Fruit fly (Drosophila melanogaster) whole organism, wandering third instar larva: ENCODE results near the gene msi.

Experiments used
- Abd-B ChIP-seq: fragments of >200 bp; optimal IDR thresholded peaks from 2 replicates; lab custom pipeline; 2017; ENCODE audit warnings: missing biosample characterization, missing genetic modification characterization
- CG32264 ChIP-seq: fragments of 200-800 bp; sonication (Bioruptor generic); optimal IDR thresholded peaks from 2 replicates; lab custom pipeline; 2016; ENCODE audit warnings: missing biosample characterization, missing genetic modification characterization
- CG9705 ChIP-seq: fragments of 200-800 bp; sonication (Bioruptor generic); optimal IDR thresholded peaks from 2 replicates; lab custom pipeline; 2018; ENCODE audit warnings: missing biosample characterization, mild to moderate bottlenecking, missing genetic modification characterization
- CrebA ChIP-seq: fragments of 200-800 bp; sonication (Bioruptor generic); optimal IDR thresholded peaks from 2 replicates; lab custom pipeline; 2016; ENCODE audit warnings: missing biosample characterization, mild to moderate bottlenecking, missing genetic modification characterization, borderline replicate concordance
- Dfd ChIP-seq: fragments of >200 bp; optimal IDR thresholded peaks from 2 replicates; lab custom pipeline; 2017; ENCODE audit warnings: missing biosample characterization, missing genetic modification characterization
- Dif ChIP-seq: fragments of 200-275, 200-300 bp; sonication (Bioruptor generic); optimal IDR thresholded peaks from 2 replicates; lab custom pipeline; 2018; ENCODE audit warnings: missing biosample characterization, missing genetic modification characterization; ENCODE audit not compliant: partially characterized antibody
- GATAd ChIP-seq: sonication (Bioruptor generic); optimal IDR thresholded peaks from 2 replicates; lab custom pipeline; 2016; ENCODE audit warnings: missing biosample characterization, missing genetic modification characterization
- HLH106 ChIP-seq: fragments of 200-800 bp; optimal IDR thresholded peaks from 3 replicates; lab custom pipeline; 2019; ENCODE audit warnings: missing biosample characterization, mild to moderate bottlenecking, missing genetic modification characterization, moderate library complexity
- Hnf4 ChIP-seq: fragments of 200-800 bp; sonication (Bioruptor generic); optimal IDR thresholded peaks from 2 replicates; lab custom pipeline; 2016; ENCODE audit warnings: missing biosample characterization, mild to moderate bottlenecking, missing genetic modification characterization
- Hr78 ChIP-seq: fragments of >200 bp; optimal IDR thresholded peaks from 2 replicates; lab custom pipeline; 2017; ENCODE audit warnings: missing biosample characterization, missing genetic modification characterization
- Hr83 ChIP-seq: fragments of 200-300 bp; sonication (Bioruptor generic); optimal IDR thresholded peaks from 2 replicates; lab custom pipeline; 2016; ENCODE audit warnings: missing biosample characterization, mild to moderate bottlenecking, missing genetic modification characterization, moderate library complexity; ENCODE audit not compliant: poor library complexity, severe bottlenecking
- Jra ChIP-seq: sonication (Bioruptor generic); optimal IDR thresholded peaks from 2 replicates; lab custom pipeline; 2016; ENCODE audit warnings: missing biosample characterization, missing genetic modification characterization
- Mio ChIP-seq: sonication (Bioruptor generic); optimal IDR thresholded peaks from 2 replicates; lab custom pipeline; 2016; ENCODE audit warnings: missing biosample characterization, missing genetic modification characterization
- Myc ChIP-seq: fragments of >200 bp; optimal IDR thresholded peaks from 2 replicates; lab custom pipeline; 2017
- N ChIP-seq: fragments of >200 bp; optimal IDR thresholded peaks from 2 replicates; lab custom pipeline; 2018; ENCODE audit warnings: missing biosample characterization, missing external identifiers, missing genetic modification characterization
- OdsH ChIP-seq: fragments of 200-800 bp; sonication (Bioruptor generic); optimal IDR thresholded peaks from 2 replicates; lab custom pipeline; 2016; ENCODE audit warnings: missing biosample characterization, mild to moderate bottlenecking, missing genetic modification characterization
- Rel ChIP-seq, 2 experiments: fragments of 200-800 bp; sonication (Bioruptor generic) in 1 of 2; optimal IDR thresholded peaks; 2 replicates in 1 of 2; 3 replicates in 1 of 2; lab custom pipeline; 2016 to 2019; ENCODE audit warnings: mild to moderate bottlenecking in 2 of 2, missing biosample characterization in 2 of 2, missing genetic modification characterization in 2 of 2, moderate library complexity in 1 of 2
- Sp1 ChIP-seq: fragments of 200-800 bp; sonication (Bioruptor generic); optimal IDR thresholded peaks from 3 replicates; lab custom pipeline; 2019; ENCODE audit warnings: missing biosample characterization, mild to moderate bottlenecking, missing genetic modification characterization, moderate library complexity
- Vsx2 ChIP-seq: fragments of 200-300, 225-300 bp; sonication (Bioruptor generic); optimal IDR thresholded peaks from 2 replicates; lab custom pipeline; 2018; ENCODE audit warnings: missing biosample characterization, missing genetic modification characterization; ENCODE audit not compliant: partially characterized antibody
- br ChIP-seq: fragments of 200-800 bp; sonication (Bioruptor generic); optimal IDR thresholded peaks from 2 replicates; lab custom pipeline; 2016; ENCODE audit warnings: missing biosample characterization, missing genetic modification characterization
- brk ChIP-seq: fragments of 200-800 bp; sonication (Bioruptor generic); optimal IDR thresholded peaks from 2 replicates; lab custom pipeline; 2016; ENCODE audit warnings: missing biosample characterization, mild to moderate bottlenecking, missing genetic modification characterization
- dl ChIP-seq, 2 experiments: fragments of 175-275, 200-275 bp in 1 of 2; fragments of 200-275 bp in 1 of 2; sonication (Bioruptor generic); optimal IDR thresholded peaks; lab custom pipeline; 2018; ENCODE audit warnings: mild to moderate bottlenecking in 2 of 2, missing biosample characterization in 2 of 2, missing genetic modification characterization in 2 of 2, moderate library complexity in 2 of 2; ENCODE audit not compliant: partially characterized antibody in 2 of 2, insufficient read depth in 1 of 2
- dmrt93B ChIP-seq: fragments of 200-800 bp; sonication (Bioruptor generic); optimal IDR thresholded peaks from 2 replicates; lab custom pipeline; 2018; ENCODE audit warnings: missing biosample characterization, mild to moderate bottlenecking, missing genetic modification characterization
- dsf ChIP-seq: sonication (Bioruptor generic); optimal IDR thresholded peaks from 2 replicates; lab custom pipeline; 2016; ENCODE audit warnings: missing biosample characterization, missing genetic modification characterization, borderline replicate concordance
- ey ChIP-seq: fragments of 200-800 bp; sonication (Bioruptor generic); optimal IDR thresholded peaks from 2 replicates; lab custom pipeline; 2016; ENCODE audit warnings: missing biosample characterization, missing genetic modification characterization
- foxo ChIP-seq, 2 experiments: fragments of 200-800 bp; sonication (Bioruptor generic); optimal IDR thresholded peaks; 2 replicates in 1 of 2; 3 replicates in 1 of 2; lab custom pipeline; 2016 to 2017; ENCODE audit warnings: missing biosample characterization in 2 of 2, missing genetic modification characterization in 2 of 2
- fru ChIP-seq: fragments of 200-800 bp; sonication (Bioruptor generic); optimal IDR thresholded peaks from 3 replicates; lab custom pipeline; 2016; ENCODE audit warnings: missing biosample characterization, mild to moderate bottlenecking, missing genetic modification characterization
- h ChIP-seq: fragments of 200-800 bp; sonication (Bioruptor generic); optimal IDR thresholded peaks from 3 replicates; lab custom pipeline; 2016; ENCODE audit warnings: missing biosample characterization, mild to moderate bottlenecking, missing genetic modification characterization
- jim ChIP-seq: fragments of 175-275, 200-325 bp; sonication (Bioruptor generic); optimal IDR thresholded peaks from 2 replicates; lab custom pipeline; 2016; ENCODE audit warnings: missing biosample characterization, mild to moderate bottlenecking, missing genetic modification characterization
- lola ChIP-seq: fragments of >200 bp; optimal IDR thresholded peaks from 2 replicates; lab custom pipeline; 2017; ENCODE audit warnings: missing biosample characterization, missing genetic modification characterization
- pan ChIP-seq: fragments of >200 bp; optimal IDR thresholded peaks from 2 replicates; lab custom pipeline; 2017
- psq ChIP-seq: fragments of 200-800 bp; sonication (Bioruptor generic); optimal IDR thresholded peaks from 3 replicates; lab custom pipeline; 2017; ENCODE audit warnings: missing biosample characterization, mild to moderate bottlenecking, missing genetic modification characterization, moderate library complexity
- rgr ChIP-seq: fragments of 200-800 bp; sonication (Bioruptor generic); optimal IDR thresholded peaks from 3 replicates; lab custom pipeline; 2016; ENCODE audit warnings: missing biosample characterization, mild to moderate bottlenecking, missing genetic modification characterization
- sage ChIP-seq: fragments of 200-800 bp; sonication (Bioruptor generic); optimal IDR thresholded peaks from 2 replicates; lab custom pipeline; 2016; ENCODE audit warnings: missing biosample characterization, mild to moderate bottlenecking, missing genetic modification characterization
- sv ChIP-seq: fragments of 200-800 bp; sonication (Bioruptor generic); optimal IDR thresholded peaks from 3 replicates; lab custom pipeline; 2016; ENCODE audit warnings: missing biosample characterization, missing genetic modification characterization
- tai ChIP-seq: sonication (Bioruptor generic); optimal IDR thresholded peaks from 2 replicates; lab custom pipeline; 2016; ENCODE audit warnings: missing biosample characterization, missing genetic modification characterization
- usp ChIP-seq: fragments of >200 bp; optimal IDR thresholded peaks from 2 replicates; lab custom pipeline; 2017; ENCODE audit warnings: missing biosample characterization, missing genetic modification characterization
- woc ChIP-seq: sonication (Bioruptor generic); optimal IDR thresholded peaks from 2 replicates; lab custom pipeline; 2016; ENCODE audit warnings: missing biosample characterization, mild to moderate bottlenecking, missing genetic modification characterization

The msi gene

DNA sequence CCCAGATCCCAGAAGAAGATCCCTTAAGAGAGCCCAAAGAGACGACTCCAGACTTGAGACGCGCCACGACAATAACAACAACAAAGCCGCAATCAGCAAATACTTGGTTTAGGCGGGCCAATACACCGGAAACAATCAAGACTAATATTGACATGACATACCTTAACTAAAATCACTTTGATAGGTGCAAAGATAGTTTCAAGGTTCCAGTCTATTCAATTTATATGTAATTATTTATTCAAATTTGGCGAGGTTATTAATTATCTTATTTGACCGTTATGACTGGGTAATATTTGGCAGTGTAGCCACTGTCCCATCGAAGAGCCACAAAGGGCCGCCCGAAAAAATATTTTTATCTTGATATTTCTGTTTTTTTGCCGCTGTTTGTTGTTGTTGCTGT is 124.5 kb downstream of the msi start (continued):
- peak; percentile 96 for TF ChIP-seq HLH106
- TF ChIP-seq CG32264 (GFP tag; lab: Kevin White, UChicago) = peak; percentile 82
- no peak for TF ChIP-seq Hr83 (GFP tag; lab: Kevin White, UChicago)

DNA sequence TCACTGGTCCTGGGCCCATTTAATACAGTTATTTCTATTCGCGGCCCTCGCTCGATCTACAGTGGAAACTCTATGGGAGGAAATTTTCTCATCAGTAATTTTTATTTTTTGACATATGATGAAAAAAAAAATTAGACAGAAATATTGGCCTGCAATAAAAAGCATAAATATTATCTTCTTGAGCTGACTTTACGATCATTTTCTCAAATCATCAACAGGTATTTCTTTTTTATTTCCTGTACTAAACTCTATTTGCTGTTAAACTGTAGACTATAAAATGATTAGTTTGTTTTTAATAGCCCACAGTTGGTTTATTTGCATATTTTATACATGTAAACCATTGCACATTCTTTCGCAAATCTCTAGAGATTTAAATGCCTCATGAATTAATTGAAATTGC is 128.3 kb downstream of the msi start:
- no peak for TF ChIP-seq fru (GFP tag; lab: Kevin White, UChicago)
- no peak for TF ChIP-seq foxo (GFP tag; optimal IDR thresholded peaks at IDR 0.05; lab: Kevin White, UChicago)
- TF ChIP-seq Dfd = no peak
- no peak for TF ChIP-seq brk (GFP tag; lab: Kevin White, UChicago)
- no peak for TF ChIP-seq CrebA
- no peak for TF ChIP-seq Rel (GFP tag; optimal IDR thresholded peaks at IDR 0.05; lab: Kevin White, UChicago)
- TF ChIP-seq Rel (tag; optimal IDR thresholded peaks at IDR 0.05; lab: Kevin White, UChicago) = no peak
- no peak for TF ChIP-seq sage (GFP tag; lab: Kevin White, UChicago)
- TF ChIP-seq sv (GFP tag; lab: Kevin White, UChicago) = no peak
- TF ChIP-seq rgr (GFP tag; lab: Kevin White, UChicago) = no peak
- no peak for TF ChIP-seq N
- no peak for TF ChIP-seq woc
- no peak for TF ChIP-seq h
- no peak for TF ChIP-seq Abd-B (GFP tag; lab: Kevin White, UChicago)
- TF ChIP-seq GATAd (GFP tag; lab: Kevin White, UChicago) = no peak
- TF ChIP-seq dmrt93B (GFP tag; lab: Kevin White, UChicago) = no peak
- TF ChIP-seq pan (lab: Kevin White, UChicago) = no peak
- TF ChIP-seq Dif (GFP tag; lab: Kevin White, UChicago) = no peak
- TF ChIP-seq Jra (GFP tag; lab: Kevin White, UChicago) = no peak
- TF ChIP-seq Hnf4 = no peak

DNA sequence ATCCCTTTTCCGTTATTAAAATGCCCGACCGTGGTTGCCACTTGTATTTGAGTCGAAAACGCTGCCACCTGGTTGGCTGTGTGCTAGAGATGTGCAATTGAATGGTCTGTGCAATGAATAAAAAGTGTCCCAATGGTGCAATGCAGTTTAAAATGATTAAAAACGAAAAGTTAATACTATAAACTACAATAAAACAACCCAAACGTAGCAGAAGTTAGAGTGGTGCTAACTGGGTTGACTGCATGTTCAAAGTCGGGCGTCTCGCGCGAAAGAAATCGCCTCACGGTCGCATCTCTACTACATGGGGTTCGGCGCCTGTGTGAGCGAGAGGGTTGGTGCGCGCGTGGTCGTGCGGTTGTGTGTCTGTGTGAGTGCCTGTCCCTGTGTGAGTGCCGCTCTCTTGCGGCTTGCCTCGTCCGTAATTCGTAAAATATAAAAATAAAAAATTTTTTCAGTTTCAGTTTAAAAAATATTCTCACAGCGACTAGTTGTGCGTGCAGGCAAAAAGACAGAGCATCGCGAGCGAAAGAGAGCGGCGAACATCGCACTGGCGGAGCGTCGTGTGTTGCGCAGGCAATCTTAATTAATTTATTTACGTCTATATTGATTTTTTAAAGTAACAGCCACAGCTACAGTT is 131.1 kb downstream of the msi start:
- TF ChIP-seq sv (GFP tag; lab: Kevin White, UChicago) (peak; percentile 87), brk (GFP tag; lab: Kevin White, UChicago) (no peak), Abd-B (GFP tag; lab: Kevin White, UChicago) (no peak), Jra (GFP tag; lab: Kevin White, UChicago) (peak; percentile 92), br (GFP tag; lab: Kevin White, UChicago) (peak; percentile 94), rgr (GFP tag; lab: Kevin White, UChicago) (peak; percentile 91), lola (GFP tag; lab: Kevin White, UChicago) (no peak), fru (GFP tag; lab: Kevin White, UChicago) (peak; percentile 94), Myc (lab: Kevin White, UChicago) (peak; percentile 67), CrebA (peak; percentile 25), CG32264 (GFP tag; lab: Kevin White, UChicago) (peak; percentile 83), foxo (GFP tag; optimal IDR thresholded peaks at IDR 0.05; lab: Kevin White, UChicago) (peak in 1 of 2 experiments; percentile 96), jim (peak; percentile 54), CG9705 (GFP tag; lab: Kevin White, UChicago) (peak; percentile 87), Sp1 (GFP tag; lab: Kevin White, UChicago) (peak; percentile 85), usp (GFP tag; lab: Kevin White, UChicago) (no peak), Mio (peak; percentile 67), woc (peak; percentile 97), ey (GFP tag; lab: Kevin White, UChicago) (peak; percentile 93), Rel (GFP tag; optimal IDR thresholded peaks at IDR 0.05; lab: Kevin White, UChicago) (no peak), Rel (tag; optimal IDR thresholded peaks at IDR 0.05; lab: Kevin White, UChicago) (peak; percentile 85), sage (GFP tag; lab: Kevin White, UChicago) (no peak), Hnf4 (peak; percentile 91), h (peak; percentile 96), Hr83 (GFP tag; lab: Kevin White, UChicago) (peak; percentile 40), Dif (GFP tag; lab: Kevin White, UChicago) (peak; percentile 46), tai (GFP tag; lab: Kevin White, UChicago) (peak; percentile 92), Hr78 (GFP tag; lab: Kevin White, UChicago) (no peak), dsf (GFP tag; lab: Kevin White, UChicago) (peak; percentile 52), N (peak; percentile 56), dmrt93B (GFP tag; lab: Kevin White, UChicago) (peak; percentile 90), Vsx2 (GFP tag; lab: Kevin White, UChicago) (peak; percentile 71), psq (GFP tag; lab: Kevin White, UChicago) (peak; percentile 90), HLH106 (peak; percentile 93), dl (GFP tag; optimal IDR thresholded peaks at IDR 0.05; lab: Kevin White, UChicago; ENCODE audit: insufficient read depth in 1 of 2, partially characterized antibody in 2 of 2) (peak in 1 of 2 experiments; percentile 9), Dfd (no peak), OdsH (GFP tag; lab: Kevin White, UChicago) (peak; percentile 89), pan (lab: Kevin White, UChicago) (no peak), GATAd (GFP tag; lab: Kevin White, UChicago) (peak; percentile 74)
